Fruit fly (Drosophila melanogaster): ENCODE data around the gene BigH1.
A peak's percentile ranks its signal among the peaks of the same experiment; 100 is the strongest.

The BigH1 gene

dm6 chr3R:14674762-14675161 lies 11.5 kb downstream of the BigH1 start (continued):
- TF ChIP-seq dac (GFP tag; optimal IDR thresholded peaks at IDR 0.05) (no peak), CG6163 (GFP tag; IDR thresholded peaks at IDR 0.05) (peak; percentile 78), pdm3 (GFP tag; optimal IDR thresholded peaks at IDR 0.05) (peak; percentile 60), OdsH (GFP tag; optimal IDR thresholded peaks at IDR 0.05) (peak; percentile 62), lz (GFP tag; optimal IDR thresholded peaks at IDR 0.05) (peak; percentile 50), Hr39 (GFP tag; optimal IDR thresholded peaks at IDR 0.05) (peak; percentile 60), spab (GFP tag; optimal IDR thresholded peaks at IDR 0.05) (peak; percentile 41), CG1621 (tag; optimal IDR thresholded peaks at IDR 0.05) (peak; percentile 53), CG7368 (GFP tag; optimal IDR thresholded peaks at IDR 0.05) (peak; percentile 27), CG3032 (tag; optimal IDR thresholded peaks at IDR 0.05) (peak; percentile 68), Hr38 (GFP tag; optimal IDR thresholded peaks at IDR 0.05) (no peak)

- TF ChIP-seq topi (GFP tag; optimal IDR thresholded peaks at IDR 0.05) (peak; percentile 40), Met (GFP tag; optimal IDR thresholded peaks at IDR 0.05) (peak; percentile 33), Sox102F (GFP tag; optimal IDR thresholded peaks at IDR 0.05) (peak; percentile 6), svp (GFP tag) (peak; percentile 83), fkh (GFP tag; optimal IDR thresholded peaks at IDR 0.05) (no peak), Eip78C (GFP tag) (peak; percentile 89), CG11294 (GFP tag; IDR thresholded peaks at IDR 0.05) (no peak), achi (GFP tag; optimal IDR thresholded peaks at IDR 0.05) (no peak), salr (GFP tag; optimal IDR thresholded peaks at IDR 0.05) (no peak), CG6808 (GFP tag; optimal IDR thresholded peaks at IDR 0.05) (no peak)
These were observed 13.8 kb downstream of the BigH1 start for dm6 chr3R:14677065-14677464.

dm6 chr3R:14677814-14678213 lies 14.6 kb downstream of the BigH1 start:
- TF ChIP-seq Sox14 (GFP tag; optimal IDR thresholded peaks at IDR 0.05) (peak; percentile 53), Blimp-1 (GFP tag; optimal IDR thresholded peaks at IDR 0.05) (peak; percentile 83), CG6163 (GFP tag; IDR thresholded peaks at IDR 0.05) (peak; percentile 31; the same call in 1 of the 3 replicates), dsx (GFP tag; optimal IDR thresholded peaks at IDR 0.05; ENCODE audit: poor library complexity, severe bottlenecking) (peak; percentile 26), svp (GFP tag) (peak; percentile 62), CG1621 (tag; optimal IDR thresholded peaks at IDR 0.05) (peak; percentile 22), acj6 (GFP tag; optimal IDR thresholded peaks at IDR 0.05) (no peak), Sox102F (GFP tag; optimal IDR thresholded peaks at IDR 0.05) (peak; percentile 1), CG10631 (GFP tag; optimal IDR thresholded peaks at IDR 0.05) (no peak), ss (GFP tag; optimal IDR thresholded peaks at IDR 0.05) (peak; percentile 12 to 55), CG8632 (GFP tag; optimal IDR thresholded peaks at IDR 0.05) (no peak), CG6854 (GFP tag; optimal IDR thresholded peaks at IDR 0.05) (peak; percentile 46)

dm6 chr3R:14679381-14680111 lies 16.3 kb downstream of the BigH1 start:
- no peak for TF ChIP-seq Hr38 (GFP tag; optimal IDR thresholded peaks at IDR 0.05)
- no peak for TF ChIP-seq CG6854 (GFP tag; optimal IDR thresholded peaks at IDR 0.05)
- TF ChIP-seq fd59A (GFP tag; optimal IDR thresholded peaks at IDR 0.05): no peak
- TF ChIP-seq Sox15 (GFP tag; optimal IDR thresholded peaks at IDR 0.05): no peak
- TF ChIP-seq esn (GFP tag; optimal IDR thresholded peaks at IDR 0.05): no peak
- TF ChIP-seq pdm3 (GFP tag; optimal IDR thresholded peaks at IDR 0.05): no peak
- no peak for TF ChIP-seq CG6276 (GFP tag; optimal IDR thresholded peaks at IDR 0.05)
- TF ChIP-seq ss (GFP tag; optimal IDR thresholded peaks at IDR 0.05): no peak
- no peak for TF ChIP-seq CG6808 (GFP tag; optimal IDR thresholded peaks at IDR 0.05)
- no peak for TF ChIP-seq fd85E (GFP tag; optimal IDR thresholded peaks at IDR 0.05)
- no peak for TF ChIP-seq net (GFP tag; optimal IDR thresholded peaks at IDR 0.05)
- TF ChIP-seq CG32006 (GFP tag; optimal IDR thresholded peaks at IDR 0.05): no peak
- no peak for TF ChIP-seq CG31627 (GFP tag; optimal IDR thresholded peaks at IDR 0.05)
- no peak for TF ChIP-seq CG11294 (GFP tag; IDR thresholded peaks at IDR 0.05)
- no peak for TF ChIP-seq CG7368 (GFP tag; optimal IDR thresholded peaks at IDR 0.05)
- no peak for TF ChIP-seq eg (GFP tag; IDR thresholded peaks at IDR 0.05)
- TF ChIP-seq CG9139 (GFP tag; optimal IDR thresholded peaks at IDR 0.05): no peak
- no peak for TF ChIP-seq lz (GFP tag; optimal IDR thresholded peaks at IDR 0.05)
- TF ChIP-seq Sox14 (GFP tag; optimal IDR thresholded peaks at IDR 0.05): no peak
- TF ChIP-seq Ets21C (GFP tag; optimal IDR thresholded peaks at IDR 0.05): no peak

Data from whole organism, prepupa.